Fruit fly (Drosophila melanogaster): Measurements from ENCODE around the gene Srg1.

The Srg1 gene

DNA sequence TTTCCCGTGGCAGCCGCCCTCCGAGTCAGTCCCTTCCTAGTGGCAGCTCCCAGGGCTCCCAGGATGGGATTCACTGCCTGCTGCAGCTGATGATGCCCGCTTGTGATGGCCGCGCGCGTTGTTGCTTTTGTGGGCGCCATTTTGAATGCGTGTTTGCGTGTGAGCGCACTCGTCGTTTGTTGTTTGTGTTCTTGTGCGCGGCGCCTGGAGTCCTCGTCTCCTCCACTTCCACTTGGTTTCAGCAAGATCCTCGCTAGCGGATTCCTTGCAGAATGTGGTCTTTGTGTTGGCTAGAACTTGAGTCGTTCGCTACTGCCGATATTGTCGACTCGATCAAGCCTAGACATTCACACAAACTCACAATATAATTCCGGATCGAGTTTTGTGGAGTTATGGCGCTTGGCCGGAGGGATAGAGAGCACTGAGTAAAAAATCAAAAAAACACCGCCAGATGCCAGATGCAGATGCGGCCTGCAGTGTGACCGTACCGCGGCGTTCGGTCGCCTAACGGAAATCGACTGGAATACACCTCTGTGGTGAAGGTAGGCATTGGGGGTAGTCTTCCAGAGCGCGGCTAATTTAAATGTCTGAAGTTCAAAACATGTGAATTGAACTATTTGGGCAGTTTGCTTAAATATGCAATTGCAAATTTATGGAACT, 6.0 kb upstream of the Srg1 start, which contains the start of gene CycB3 (continued):
- TF ChIP-seq CG1832 (GFP tag; optimal IDR thresholded peaks at IDR 0.05) (no peak), CG2712 (tag; optimal IDR thresholded peaks at IDR 0.05) (peak; percentile 36), prd (optimal IDR thresholded peaks at IDR 0.05) (no peak), prd (GFP tag; IDR thresholded peaks at IDR 0.05) (0 out of 3 replicates have a peak, but pooled peaks have one; percentile 13), C15 (GFP tag; IDR thresholded peaks at IDR 0.05) (no peak), CG15696 (tag; optimal IDR thresholded peaks at IDR 0.05) (no peak), ac (GFP tag; optimal IDR thresholded peaks at IDR 0.05) (peak; percentile 35), NFAT (GFP tag; IDR thresholded peaks at IDR 0.05) (no peak), tin (GFP tag; optimal IDR thresholded peaks at IDR 0.05) (peak; percentile 20), Drgx (GFP tag; IDR thresholded peaks at IDR 0.05) (no peak), danr (GFP tag; IDR thresholded peaks at IDR 0.05) (no peak), Taf1 (GFP tag; IDR thresholded peaks at IDR 0.05) (no peak), CG13287 (GFP tag; IDR thresholded peaks at IDR 0.05; ENCODE audit: partially characterized antibody) (peak; percentile 49), CG14014 (GFP tag; IDR thresholded peaks at IDR 0.05) (0 out of 2 replicates have a peak, but pooled peaks have one; percentile 31), Doc3 (GFP tag; IDR thresholded peaks at IDR 0.05; ENCODE audit: partially characterized antibody) (no peak), sqz (GFP tag; optimal IDR thresholded peaks at IDR 0.05) (peak; percentile 43), CG31365 (tag; optimal IDR thresholded peaks at IDR 0.05) (no peak), CG10462 (GFP tag; optimal IDR thresholded peaks at IDR 0.05) (no peak), CG13775 (GFP tag; optimal IDR thresholded peaks at IDR 0.05) (no peak), mirr (GFP tag; optimal IDR thresholded peaks at IDR 0.05) (peak; percentile 22), croc (GFP tag; conservative IDR thresholded peaks at IDR 0.05) (no peak), CG17385 (GFP tag; optimal IDR thresholded peaks at IDR 0.05) (peak; percentile 34), Sry-β (GFP tag; optimal IDR thresholded peaks at IDR 0.05) (no peak), dati (GFP tag; IDR thresholded peaks at IDR 0.05) (no peak), bab2 (GFP tag; optimal IDR thresholded peaks at IDR 0.05) (no peak), az2 (GFP tag; optimal IDR thresholded peaks at IDR 0.05) (no peak), CG10431 (GFP tag; optimal IDR thresholded peaks at IDR 0.05) (peak; percentile 54), sr (GFP tag; IDR thresholded peaks at IDR 0.05) (peak; percentile 48; the same call in 1 of the 3 replicates), Ets97D (GFP tag; optimal IDR thresholded peaks at IDR 0.05) (peak; percentile 93), slp2 (GFP tag; optimal IDR thresholded peaks at IDR 0.05) (no peak), zfh2 (GFP tag; optimal IDR thresholded peaks at IDR 0.05) (no peak), H2.0 (GFP tag; IDR thresholded peaks at IDR 0.05) (no peak), ash1 (GFP tag; optimal IDR thresholded peaks at IDR 0.05) (no peak), peb (GFP tag; IDR thresholded peaks at IDR 0.05) (no peak), CG12219 (GFP tag; optimal IDR thresholded peaks at IDR 0.05) (peak; percentile 26), Mad (GFP tag; optimal IDR thresholded peaks at IDR 0.05) (no peak), ham (GFP tag; IDR thresholded peaks at IDR 0.05) (no peak), repo (GFP tag; optimal IDR thresholded peaks at IDR 0.05) (peak; percentile 25), Bgb (GFP tag; IDR thresholded peaks at IDR 0.05; ENCODE audit: partially characterized antibody) (peak; percentile 56; the same call in 1 of the 2 replicates), Sox102F (GFP tag; optimal IDR thresholded peaks at IDR 0.05) (no peak), Dad (GFP tag; optimal IDR thresholded peaks at IDR 0.05) (peak; percentile 2), Myb (GFP tag; optimal IDR thresholded peaks at IDR 0.05) (peak; percentile 93), sens-2 (GFP tag; IDR thresholded peaks at IDR 0.05) (no peak), CG5180 (GFP tag; optimal IDR thresholded peaks at IDR 0.05) (no peak), esg (GFP tag; conservative IDR thresholded peaks at IDR 0.05) (no peak), CG3407 (GFP tag; optimal IDR thresholded peaks at IDR 0.05) (no peak), CG32767 (GFP tag; IDR thresholded peaks at IDR 0.05) (no peak), CG4707 (GFP tag; optimal IDR thresholded peaks at IDR 0.05) (no peak), so (GFP tag; IDR thresholded peaks at IDR 0.05) (no peak), CG10267 (tag; optimal IDR thresholded peaks at IDR 0.05) (peak; percentile 47), jing (GFP tag; optimal IDR thresholded peaks at IDR 0.05) (no peak)

Measured in whole organism, embryonic.